Fruit fly (Drosophila melanogaster) whole organism, prepupa: ENCODE results near the gene CG13375.

ENCODE experiments used
- Blimp-1 ChIP-seq: fragments of 200-800 bp; sonication (Bioruptor generic); optimal IDR thresholded peaks from 3 replicates; lab custom pipeline; 2017; ENCODE audit warnings: missing biosample characterization, missing genetic modification characterization, mild to moderate bottlenecking, moderate library complexity, missing genetic modification reagents
- CG10631 ChIP-seq: fragments of 200-800 bp; sonication (Bioruptor generic); optimal IDR thresholded peaks from 2 replicates; lab custom pipeline; 2016; ENCODE audit warnings: missing biosample characterization, missing genetic modification characterization
- CG10669 ChIP-seq: fragments of 200-800 bp; sonication (Bioruptor generic); optimal IDR thresholded peaks from 3 replicates; lab custom pipeline; 2018; ENCODE audit warnings: missing biosample characterization, mild to moderate bottlenecking, missing genetic modification characterization, moderate library complexity
- CG11294 ChIP-seq: fragments of 200-800 bp; sonication (Bioruptor generic); IDR thresholded peaks from 2 replicates; pipeline ENCODE4 v1.3.6; 2022; ENCODE audit warnings: missing biosample characterization, missing genetic modification characterization
- CG11902 ChIP-seq: fragments of 200-800 bp; sonication (Bioruptor generic); optimal IDR thresholded peaks from 3 replicates; lab custom pipeline; 2016; ENCODE audit warnings: missing biosample characterization, missing genetic modification characterization
- CG1621 ChIP-seq: fragments of 200-800 bp; sonication (Bioruptor generic); optimal IDR thresholded peaks from 3 replicates; lab custom pipeline; 2018; ENCODE audit warnings: missing biosample characterization, mild to moderate bottlenecking, missing genetic modification characterization
- CG16779 ChIP-seq: fragments of 200-800 bp; sonication (Bioruptor generic); optimal IDR thresholded peaks from 3 replicates; lab custom pipeline; 2017; ENCODE audit warnings: missing biosample characterization, mild to moderate bottlenecking, missing genetic modification characterization
- CG3032 ChIP-seq: fragments of 200-800 bp; optimal IDR thresholded peaks from 2 replicates; lab custom pipeline; 2019; ENCODE audit warnings: missing biosample characterization, mild to moderate bottlenecking, missing genetic modification characterization, moderate library complexity
- CG31627 ChIP-seq: fragments of 200-800 bp; sonication (Bioruptor generic); optimal IDR thresholded peaks from 3 replicates; lab custom pipeline; 2016; ENCODE audit warnings: missing biosample characterization, missing genetic modification characterization
- CG34406 ChIP-seq: fragments of 200-800 bp; sonication (Bioruptor generic); optimal IDR thresholded peaks from 3 replicates; lab custom pipeline; 2016; ENCODE audit warnings: missing biosample characterization, missing genetic modification characterization
- CG6163 ChIP-seq: fragments of 200-800 bp; sonication (Bioruptor generic); IDR thresholded peaks from 3 replicates; pipeline ENCODE4 v1.3.6; 2022; ENCODE audit warnings: missing biosample characterization, missing genetic modification characterization
- CG6276 ChIP-seq: fragments of 200-800 bp; sonication (Bioruptor generic); optimal IDR thresholded peaks from 2 replicates; lab custom pipeline; 2017; ENCODE audit warnings: missing biosample characterization, mild to moderate bottlenecking, missing genetic modification characterization
- CG6792 ChIP-seq: fragments of 200-800 bp; sonication (Bioruptor generic); optimal IDR thresholded peaks from 3 replicates; lab custom pipeline; 2016; ENCODE audit warnings: missing biosample characterization, missing genetic modification characterization
- CG6808 ChIP-seq: fragments of 200-800 bp; sonication (Bioruptor generic); optimal IDR thresholded peaks from 3 replicates; lab custom pipeline; 2017; ENCODE audit warnings: missing biosample characterization, missing genetic modification characterization, mild to moderate bottlenecking, moderate library complexity, missing genetic modification reagents
- CG7368 ChIP-seq: fragments of 200-800 bp; sonication (Bioruptor generic); optimal IDR thresholded peaks from 3 replicates; lab custom pipeline; 2016; ENCODE audit warnings: missing biosample characterization, missing genetic modification characterization
- CG8119 ChIP-seq: fragments of 200-800 bp; sonication (Bioruptor generic); IDR thresholded peaks from 3 replicates; pipeline ENCODE4 v1.3.6; 2022; ENCODE audit warnings: missing biosample characterization, missing genetic modification characterization
- CG8319 ChIP-seq: fragments of 200-800 bp; sonication (Bioruptor generic); optimal IDR thresholded peaks from 3 replicates; lab custom pipeline; 2016; ENCODE audit warnings: missing biosample characterization, missing genetic modification characterization
- CG8632 ChIP-seq: fragments of 200-800 bp; sonication (Bioruptor generic); optimal IDR thresholded peaks from 3 replicates; lab custom pipeline; 2016; ENCODE audit warnings: missing biosample characterization, missing genetic modification characterization
- CG9139 ChIP-seq: fragments of 200-800 bp; sonication (Bioruptor generic); optimal IDR thresholded peaks from 3 replicates; lab custom pipeline; 2017; ENCODE audit warnings: missing biosample characterization, mild to moderate bottlenecking, missing genetic modification characterization
- Eip75B ChIP-seq: fragments of 200-800 bp; sonication (Bioruptor generic); optimal IDR thresholded peaks from 3 replicates; lab custom pipeline; 2016; ENCODE audit warnings: missing biosample characterization, missing genetic modification characterization
- Eip78C ChIP-seq: fragments of 200-800 bp; sonication (Bioruptor generic); peaks from one replicate; lab custom pipeline; 2016; ENCODE audit warnings: missing biosample characterization, missing genetic modification characterization
- Ets21C ChIP-seq: fragments of 200-800 bp; sonication (Bioruptor generic); optimal IDR thresholded peaks from 3 replicates; lab custom pipeline; 2016; ENCODE audit warnings: missing biosample characterization, missing genetic modification characterization
- Ets96B ChIP-seq: fragments of 200-800 bp; optimal IDR thresholded peaks from 2 replicates; lab custom pipeline; 2019; ENCODE audit warnings: missing biosample characterization, mild to moderate bottlenecking, missing genetic modification characterization, moderate library complexity
- Hr39 ChIP-seq: fragments of 200-800 bp; sonication (Bioruptor generic); optimal IDR thresholded peaks from 2 replicates; lab custom pipeline; 2016; ENCODE audit warnings: missing biosample characterization, missing genetic modification characterization
- Hr4 ChIP-seq: fragments of 200-800 bp; sonication (Bioruptor generic); optimal IDR thresholded peaks from 3 replicates; lab custom pipeline; 2016; ENCODE audit warnings: missing biosample characterization, missing genetic modification characterization
- Lpt ChIP-seq: fragments of 200-800 bp; sonication (Bioruptor generic); optimal IDR thresholded peaks from 3 replicates; lab custom pipeline; 2016; ENCODE audit warnings: missing biosample characterization, missing genetic modification characterization
- Met ChIP-seq: fragments of 200-800 bp; sonication (Bioruptor generic); optimal IDR thresholded peaks from 3 replicates; lab custom pipeline; 2016; ENCODE audit warnings: missing biosample characterization, missing genetic modification characterization
- Sox102F ChIP-seq: fragments of 200-800 bp; sonication (Bioruptor generic); optimal IDR thresholded peaks from 2 replicates; lab custom pipeline; 2016; ENCODE audit warnings: missing biosample characterization, mild to moderate bottlenecking, missing genetic modification characterization
- Sox14 ChIP-seq: fragments of 200-800 bp; sonication (Bioruptor generic); optimal IDR thresholded peaks from 3 replicates; lab custom pipeline; 2016; ENCODE audit warnings: missing biosample characterization, missing genetic modification characterization
- Sox15 ChIP-seq: fragments of 200-800 bp; sonication (Bioruptor generic); optimal IDR thresholded peaks from 3 replicates; lab custom pipeline; 2016; ENCODE audit warnings: missing biosample characterization, missing genetic modification characterization
- achi ChIP-seq: fragments of 200-800 bp; sonication (Bioruptor generic); optimal IDR thresholded peaks from 3 replicates; lab custom pipeline; 2016; ENCODE audit warnings: missing biosample characterization, missing genetic modification characterization
- acj6 ChIP-seq: fragments of 200-800 bp; sonication (Bioruptor generic); optimal IDR thresholded peaks from 3 replicates; lab custom pipeline; 2016; ENCODE audit warnings: missing biosample characterization, missing genetic modification characterization
- cyc ChIP-seq: fragments of 200-800 bp; sonication (Bioruptor generic); optimal IDR thresholded peaks from 3 replicates; lab custom pipeline; 2016; ENCODE audit warnings: missing biosample characterization, missing genetic modification characterization
- dac ChIP-seq: fragments of 200-800 bp; sonication (Bioruptor generic); optimal IDR thresholded peaks from 2 replicates; lab custom pipeline; 2017; ENCODE audit warnings: missing biosample characterization, mild to moderate bottlenecking, missing genetic modification characterization
- eg ChIP-seq: fragments of 200-800 bp; sonication (Bioruptor generic); IDR thresholded peaks from 3 replicates; pipeline ENCODE4 v1.3.6; 2022; ENCODE audit warnings: missing biosample characterization, missing genetic modification characterization
- esn ChIP-seq: fragments of 200-800 bp; sonication (Bioruptor generic); optimal IDR thresholded peaks from 2 replicates; lab custom pipeline; 2016; ENCODE audit warnings: missing biosample characterization, mild to moderate bottlenecking, missing genetic modification characterization, moderate library complexity
- fd85E ChIP-seq: fragments of 200-800 bp; sonication (Bioruptor generic); optimal IDR thresholded peaks from 3 replicates; lab custom pipeline; 2016; ENCODE audit warnings: missing biosample characterization, missing genetic modification characterization
- fkh ChIP-seq: fragments of 200-800 bp; sonication (Bioruptor generic); optimal IDR thresholded peaks from 3 replicates; lab custom pipeline; 2017; ENCODE audit warnings: missing biosample characterization, mild to moderate bottlenecking, missing genetic modification characterization, moderate library complexity
- lz ChIP-seq: fragments of 200-800 bp; sonication (Bioruptor generic); optimal IDR thresholded peaks from 3 replicates; lab custom pipeline; 2016; ENCODE audit warnings: missing biosample characterization, missing genetic modification characterization
- net ChIP-seq: fragments of 200-800 bp; sonication (Bioruptor generic); optimal IDR thresholded peaks from 3 replicates; lab custom pipeline; 2016; ENCODE audit warnings: missing biosample characterization, missing genetic modification characterization
- salr ChIP-seq, 2 experiments: fragments of 200-800 bp; sonication (Bioruptor generic); optimal IDR thresholded peaks; 3 replicates each; lab custom pipeline; 2016 to 2018; ENCODE audit warnings: missing biosample characterization in 2 of 2, missing genetic modification characterization in 2 of 2, mild to moderate bottlenecking in 1 of 2
- spab ChIP-seq: fragments of 200-800 bp; sonication (Bioruptor generic); optimal IDR thresholded peaks from 2 replicates; lab custom pipeline; 2017; ENCODE audit warnings: missing biosample characterization, mild to moderate bottlenecking, missing genetic modification characterization, missing genetic modification reagents
- ss ChIP-seq, 2 experiments: fragments of 200-800 bp; sonication (Bioruptor generic); optimal IDR thresholded peaks; 2 replicates in 1 of 2; 3 replicates in 1 of 2; lab custom pipeline; 2017 to 2018; ENCODE audit warnings: mild to moderate bottlenecking in 2 of 2, missing biosample characterization in 2 of 2, missing genetic modification characterization in 2 of 2, moderate library complexity in 1 of 2
- svp ChIP-seq: fragments of 200-800 bp; sonication (Bioruptor generic); peaks from one replicate; lab custom pipeline; 2016; ENCODE audit warnings: missing biosample characterization, missing genetic modification characterization
- vri ChIP-seq: fragments of 200-800 bp; sonication (Bioruptor generic); optimal IDR thresholded peaks from 3 replicates; lab custom pipeline; 2016; ENCODE audit warnings: missing biosample characterization, mild to moderate bottlenecking, missing genetic modification characterization

CG13375 gene

DNA sequence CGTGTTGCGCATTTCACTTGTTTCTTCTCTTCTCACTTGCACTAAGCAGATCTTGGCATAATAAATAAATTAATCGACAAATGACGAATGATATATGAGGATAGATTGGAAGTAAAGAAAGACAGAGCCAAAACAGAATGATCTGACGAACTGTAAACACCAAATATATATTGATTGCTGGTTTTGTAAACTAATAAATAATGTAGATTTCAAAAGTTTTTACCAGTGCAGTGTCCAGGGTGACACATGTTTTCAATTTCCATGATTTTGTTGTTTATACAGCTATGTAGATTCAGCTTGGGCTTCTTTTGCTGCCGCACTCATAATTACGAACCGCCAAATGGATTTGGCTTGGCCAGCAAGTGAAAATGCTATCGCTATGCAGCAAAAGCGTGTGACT is 16.6 kb upstream of the CG13375 start (continued):
- TF ChIP-seq CG6276 (GFP tag; lab: Kevin White, UChicago) = peak; percentile 31
- no peak for TF ChIP-seq CG10669 (GFP tag; lab: Kevin White, UChicago)
- peak; percentile 24 for TF ChIP-seq Eip78C (GFP tag; lab: Kevin White, UChicago)
- no peak for TF ChIP-seq Blimp-1 (GFP tag; lab: Kevin White, UChicago)
- TF ChIP-seq dac (GFP tag; lab: Kevin White, UChicago) = no peak
- no peak for TF ChIP-seq achi (GFP tag; lab: Kevin White, UChicago)
- TF ChIP-seq svp (GFP tag; lab: Kevin White, UChicago) = no peak
- TF ChIP-seq CG11902 (GFP tag; lab: Kevin White, UChicago) = no peak
- no peak for TF ChIP-seq CG11294 (GFP tag; lab: Robert Waterston, UW)
- no peak for TF ChIP-seq lz (GFP tag; lab: Kevin White, UChicago)
- TF ChIP-seq CG1621 = no peak
- no peak for TF ChIP-seq vri (GFP tag; lab: Kevin White, UChicago)
- no peak for TF ChIP-seq Sox102F (GFP tag; lab: Kevin White, UChicago)
- no peak for TF ChIP-seq CG6163 (GFP tag; lab: Robert Waterston, UW)
- no peak for TF ChIP-seq CG6792 (GFP tag; lab: Kevin White, UChicago)

DNA sequence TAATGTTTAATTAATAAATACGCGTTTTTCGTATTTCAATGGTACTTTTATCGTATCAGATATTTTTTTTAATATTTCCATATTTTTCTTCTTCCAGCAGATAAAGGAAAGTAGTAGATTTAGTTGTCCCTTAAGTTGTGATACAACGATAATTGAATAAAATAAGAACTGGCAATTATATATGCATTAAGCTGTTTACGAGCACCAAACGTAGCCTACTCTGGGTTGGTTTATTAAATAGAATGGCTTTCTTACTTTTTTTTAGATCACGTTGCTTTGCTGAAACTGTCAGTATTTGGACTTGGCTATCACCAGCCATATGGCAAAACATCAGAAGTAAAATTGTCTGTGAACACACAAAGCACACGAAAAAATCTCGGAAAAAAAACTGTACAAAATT is 12.6 kb upstream of the CG13375 start, which contains the start of gene CG12470:
Gene CG12470 (plus strand): TSS at position 301 of the 400 bp plus-strand sequence.
- TF ChIP-seq CG6808 (GFP tag; lab: Kevin White, UChicago) = no peak
- TF ChIP-seq salr (GFP tag; optimal IDR thresholded peaks at IDR 0.05; lab: Kevin White, UChicago) = no peak
- TF ChIP-seq CG6276 (GFP tag; lab: Kevin White, UChicago) = no peak
- TF ChIP-seq CG16779 = no peak
- no peak for TF ChIP-seq CG6163 (GFP tag; lab: Robert Waterston, UW)
- TF ChIP-seq eg (GFP tag; lab: Robert Waterston, UW) = no peak
- TF ChIP-seq Ets96B (tag; lab: Kevin White, UChicago) = no peak
- no peak for TF ChIP-seq Eip78C (GFP tag; lab: Kevin White, UChicago)
- TF ChIP-seq CG11294 (GFP tag; lab: Robert Waterston, UW) = no peak

DNA sequence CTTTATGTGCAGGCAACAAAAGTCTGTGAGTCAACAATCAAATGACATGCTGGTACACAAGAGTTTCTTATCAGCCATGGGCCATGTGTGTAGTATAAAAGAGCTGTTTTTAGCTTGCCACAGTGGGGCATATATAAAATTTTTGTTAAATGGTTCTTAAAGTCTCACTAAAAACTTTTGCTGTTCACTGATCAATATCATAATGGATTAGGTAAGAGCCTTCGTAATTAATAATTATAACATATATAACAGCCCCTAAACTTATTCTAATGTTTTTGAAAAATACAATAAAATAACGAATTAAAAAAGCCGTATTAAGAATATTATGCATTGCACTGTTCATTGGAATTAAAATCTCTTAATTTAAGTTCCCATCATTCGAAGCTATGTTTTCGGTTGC is 1.5 kb downstream of the CG13375 start:
- TF ChIP-seq cyc = no peak
- TF ChIP-seq achi (GFP tag; lab: Kevin White, UChicago) = peak; percentile 53
- peak; percentile 22 for TF ChIP-seq CG8632 (GFP tag; lab: Kevin White, UChicago)
- no peak for TF ChIP-seq CG6276 (GFP tag; lab: Kevin White, UChicago)
- no peak for TF ChIP-seq CG6163 (GFP tag; lab: Robert Waterston, UW)
- TF ChIP-seq Hr4 (GFP tag; lab: Kevin White, UChicago) = peak; percentile 66
- TF ChIP-seq Sox102F (GFP tag; lab: Kevin White, UChicago) = no peak
- no peak for TF ChIP-seq Blimp-1 (GFP tag; lab: Kevin White, UChicago)
- TF ChIP-seq CG6808 (GFP tag; lab: Kevin White, UChicago) = no peak
- peak; percentile 13 for TF ChIP-seq CG34406
- no peak for TF ChIP-seq spab (GFP tag; lab: Kevin White, UChicago)
- TF ChIP-seq Lpt (GFP tag; lab: Kevin White, UChicago) = no peak
- TF ChIP-seq Ets21C (GFP tag; lab: Kevin White, UChicago) = no peak
- TF ChIP-seq Sox14 (GFP tag; lab: Kevin White, UChicago) = peak; percentile 37
- TF ChIP-seq Hr39 (GFP tag; lab: Kevin White, UChicago) = no peak
- no peak for TF ChIP-seq Sox15
- no peak for TF ChIP-seq CG11902 (GFP tag; lab: Kevin White, UChicago)
- TF ChIP-seq Eip75B = no peak
- no peak for TF ChIP-seq CG6792 (GFP tag; lab: Kevin White, UChicago)
- TF ChIP-seq CG11294 (GFP tag; lab: Robert Waterston, UW) = no peak
- no peak for TF ChIP-seq ss (GFP tag; optimal IDR thresholded peaks at IDR 0.05; lab: Kevin White, UChicago)
- TF ChIP-seq esn (GFP tag; lab: Kevin White, UChicago) = peak; percentile 32
- no peak for TF ChIP-seq lz (GFP tag; lab: Kevin White, UChicago)
- TF ChIP-seq net = no peak
- no peak for TF ChIP-seq CG3032 (tag; lab: Kevin White, UChicago)
- no peak for TF ChIP-seq CG7368 (GFP tag; lab: Kevin White, UChicago)
- no peak for TF ChIP-seq CG31627 (GFP tag; lab: Kevin White, UChicago)
- peak; percentile 34 for TF ChIP-seq acj6
- TF ChIP-seq CG10631 (GFP tag; lab: Kevin White, UChicago) = peak; percentile 20
- no peak for TF ChIP-seq Ets96B (tag; lab: Kevin White, UChicago)
- TF ChIP-seq Met = peak; percentile 27
- TF ChIP-seq CG8319 (GFP tag; lab: Kevin White, UChicago) = no peak
- no peak for TF ChIP-seq fkh (GFP tag; lab: Kevin White, UChicago)
- TF ChIP-seq Eip78C (GFP tag; lab: Kevin White, UChicago) = peak; percentile 80
- TF ChIP-seq CG8119 (GFP tag; lab: Robert Waterston, UW) = peak; percentile 76; the same call in 2 of the 3 replicates
- TF ChIP-seq CG9139 (GFP tag; lab: Kevin White, UChicago) = no peak
- no peak for TF ChIP-seq CG16779
- no peak for TF ChIP-seq eg (GFP tag; lab: Robert Waterston, UW)
- no peak for TF ChIP-seq fd85E (GFP tag; lab: Kevin White, UChicago)
